Fruit fly (Drosophila melanogaster): ENCODE results near the gene CG31465.

The CG31465 gene

DNA sequence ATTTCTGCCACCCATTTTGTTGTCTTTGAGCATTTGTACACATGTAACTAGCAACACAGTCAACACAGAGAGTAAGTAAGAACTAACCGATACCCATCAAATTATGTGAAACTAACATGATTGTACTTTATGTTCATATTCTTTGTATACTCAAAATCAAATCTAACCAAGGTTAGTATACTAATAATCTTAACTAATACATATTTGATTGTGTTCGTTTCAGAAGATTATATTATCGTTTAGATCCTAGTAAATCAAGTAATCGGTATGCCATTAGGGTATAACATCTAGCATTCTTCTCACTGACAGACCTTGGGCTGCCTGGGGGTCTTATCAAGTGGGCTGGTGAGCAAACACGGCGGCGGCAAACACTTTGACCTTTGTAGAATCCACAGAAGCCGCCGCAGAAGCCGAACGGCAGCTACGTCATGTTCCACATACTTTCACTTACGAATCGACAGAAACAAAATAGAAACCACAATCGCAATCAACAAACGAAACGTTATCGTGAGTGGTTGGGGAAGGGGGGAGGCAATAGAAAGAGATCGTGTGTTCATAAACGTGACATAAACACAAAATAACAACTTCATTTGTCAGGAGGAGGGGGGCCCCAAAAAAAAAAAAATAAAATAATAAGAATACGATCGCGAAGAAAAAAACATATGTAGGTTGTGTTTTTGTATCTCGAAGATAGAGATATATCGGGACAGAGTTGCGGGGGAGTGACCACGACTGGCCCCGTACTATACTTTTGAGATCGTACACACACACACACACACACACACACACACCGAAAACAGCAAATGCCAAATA, 45.0 kb upstream of the CG31465 start (continued):
- TF ChIP-seq bcd (GFP tag; optimal IDR thresholded peaks at IDR 0.05) (no peak), Hmx (GFP tag; optimal IDR thresholded peaks at IDR 0.05) (no peak), pros (GFP tag; optimal IDR thresholded peaks at IDR 0.05) (no peak), Hr78 (GFP tag; optimal IDR thresholded peaks at IDR 0.05) (peak in 1 of 2 experiments; percentile 88), CG8388 (GFP tag; optimal IDR thresholded peaks at IDR 0.05) (peak; percentile 1), CG3407 (GFP tag; optimal IDR thresholded peaks at IDR 0.05) (peak; percentile 7), az2 (GFP tag; optimal IDR thresholded peaks at IDR 0.05) (no peak), otp (GFP tag; IDR thresholded peaks at IDR 0.05) (peak; percentile 23; the same call in 1 of the 3 replicates), grau (tag; optimal IDR thresholded peaks at IDR 0.05) (peak; percentile 6), CG2120 (GFP tag; optimal IDR thresholded peaks at IDR 0.05) (no peak), Sin3A (optimal IDR thresholded peaks at IDR 0.05) (no peak), Xrp1 (GFP tag; IDR thresholded peaks at IDR 0.05) (peak; percentile 10), CHES-1-like (GFP tag; optimal IDR thresholded peaks at IDR 0.05) (no peak), zen (tag; optimal IDR thresholded peaks at IDR 0.05) (no peak), lilli (GFP tag; optimal IDR thresholded peaks at IDR 0.05) (no peak), kah (GFP tag; optimal IDR thresholded peaks at IDR 0.05) (no peak), nom (GFP tag; optimal IDR thresholded peaks at IDR 0.05) (no peak), esg (GFP tag; conservative IDR thresholded peaks at IDR 0.05) (no peak), Poxn (GFP tag; IDR thresholded peaks at IDR 0.05) (no peak), CG2889 (GFP tag; IDR thresholded peaks at IDR 0.05) (no peak), MESR4 (GFP tag; optimal IDR thresholded peaks at IDR 0.05) (no peak), HLH4C (GFP tag; IDR thresholded peaks at IDR 0.05; ENCODE audit: partially characterized antibody) (peak; percentile 56; the same call in 2 of the 3 replicates), Oli (tag; optimal IDR thresholded peaks at IDR 0.05) (no peak), caup (GFP tag; optimal IDR thresholded peaks at IDR 0.05; ENCODE audit: severe bottlenecking) (no peak), Hr51 (GFP tag; optimal IDR thresholded peaks at IDR 0.05) (no peak), Dek (tag; optimal IDR thresholded peaks at IDR 0.05) (no peak), sd (tag; optimal IDR thresholded peaks at IDR 0.05) (peak; percentile 35), Awh (GFP tag; IDR thresholded peaks at IDR 0.05) (no peak), CG2875 (GFP tag; optimal IDR thresholded peaks at IDR 0.05) (no peak), CG32772 (GFP tag; IDR thresholded peaks at IDR 0.05) (peak; percentile 25; the same call in 1 of the 2 replicates), zf30C (GFP tag; optimal IDR thresholded peaks at IDR 0.05) (no peak), CG31441 (GFP tag; IDR thresholded peaks at IDR 0.05) (no peak), chinmo (GFP tag; IDR thresholded peaks at IDR 0.05; ENCODE audit: partially characterized antibody) (no peak), Asciz (GFP tag; optimal IDR thresholded peaks at IDR 0.05) (no peak), disco-r (GFP tag; optimal IDR thresholded peaks at IDR 0.05) (no peak), CG11504 (tag; optimal IDR thresholded peaks at IDR 0.05) (peak; percentile 26), chif (GFP tag; optimal IDR thresholded peaks at IDR 0.05) (peak in 1 of 2 experiments; percentile 39), cg (GFP tag; optimal IDR thresholded peaks at IDR 0.05) (no peak), CG11695 (GFP tag; IDR thresholded peaks at IDR 0.05) (0 out of 3 replicates have a peak, but pooled peaks have one; percentile 6), jigr1 (GFP tag; IDR thresholded peaks at IDR 0.05) (no peak), Rx (GFP tag; IDR thresholded peaks at IDR 0.05) (no peak), dati (GFP tag; IDR thresholded peaks at IDR 0.05) (no peak), cato (GFP tag; optimal IDR thresholded peaks at IDR 0.05; ENCODE audit: borderline replicate concordance) (no peak), Dip2 (GFP tag; IDR thresholded peaks at IDR 0.05) (no peak), HmgZ (tag; optimal IDR thresholded peaks at IDR 0.05) (no peak), CG18764 (GFP tag; optimal IDR thresholded peaks at IDR 0.05) (no peak), CG10462 (GFP tag; optimal IDR thresholded peaks at IDR 0.05) (no peak), Antp (GFP tag; optimal IDR thresholded peaks at IDR 0.05) (no peak), CG3995 (GFP tag; optimal IDR thresholded peaks at IDR 0.05) (no peak)
